Worm (Caenorhabditis elegans): ENCODE data around the gene C06A8.8.

DNA sequence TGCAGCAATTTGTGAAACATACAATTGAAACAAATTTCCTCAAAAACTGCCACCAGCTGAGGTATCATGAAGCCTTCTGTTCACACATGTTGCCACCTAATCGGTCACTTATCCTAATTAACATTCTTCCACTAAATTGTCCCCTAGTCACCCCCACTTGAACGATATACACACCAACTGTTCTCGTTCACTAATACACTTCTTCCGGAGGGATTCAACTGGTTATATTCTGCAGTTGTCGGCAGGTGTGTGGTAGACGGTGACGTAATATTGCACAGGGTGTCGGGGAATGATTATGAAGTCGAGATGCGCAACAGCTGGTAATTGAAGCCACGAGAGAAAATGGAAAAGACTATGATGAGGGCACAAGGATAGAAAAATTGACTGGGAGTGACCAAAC is 43.6 kb upstream of the C06A8.8 start:
- TF ChIP-seq lsy-2 (tag; optimal IDR thresholded peaks at IDR 0.05), result no peak
- no peak for TF ChIP-seq lin-13 (tag; optimal IDR thresholded peaks at IDR 0.05)
- TF ChIP-seq flh-1 (GFP tag; optimal IDR thresholded peaks at IDR 0.05), result no peak
- no peak for TF ChIP-seq ztf-11 (tag; optimal IDR thresholded peaks at IDR 0.05)
- TF ChIP-seq nhr-28 (tag; optimal IDR thresholded peaks at IDR 0.05), result no peak
- TF ChIP-seq ces-1 (GFP tag; optimal IDR thresholded peaks at IDR 0.05), result peak; percentile 23
- no peak for TF ChIP-seq snpc-4 (tag; optimal IDR thresholded peaks at IDR 0.05)
- no peak for TF ChIP-seq ceh-43 (GFP tag; optimal IDR thresholded peaks at IDR 0.05)
- peak; percentile 11 for TF ChIP-seq unc-62 (GFP tag; optimal IDR thresholded peaks at IDR 0.05)
- no peak for TF ChIP-seq drap-1 (GFP tag; optimal IDR thresholded peaks at IDR 0.05)
- TF ChIP-seq tbx-8 (GFP tag; optimal IDR thresholded peaks at IDR 0.05), result no peak
